Fruit fly (Drosophila melanogaster): ENCODE results near the gene CG33223.

DNA sequence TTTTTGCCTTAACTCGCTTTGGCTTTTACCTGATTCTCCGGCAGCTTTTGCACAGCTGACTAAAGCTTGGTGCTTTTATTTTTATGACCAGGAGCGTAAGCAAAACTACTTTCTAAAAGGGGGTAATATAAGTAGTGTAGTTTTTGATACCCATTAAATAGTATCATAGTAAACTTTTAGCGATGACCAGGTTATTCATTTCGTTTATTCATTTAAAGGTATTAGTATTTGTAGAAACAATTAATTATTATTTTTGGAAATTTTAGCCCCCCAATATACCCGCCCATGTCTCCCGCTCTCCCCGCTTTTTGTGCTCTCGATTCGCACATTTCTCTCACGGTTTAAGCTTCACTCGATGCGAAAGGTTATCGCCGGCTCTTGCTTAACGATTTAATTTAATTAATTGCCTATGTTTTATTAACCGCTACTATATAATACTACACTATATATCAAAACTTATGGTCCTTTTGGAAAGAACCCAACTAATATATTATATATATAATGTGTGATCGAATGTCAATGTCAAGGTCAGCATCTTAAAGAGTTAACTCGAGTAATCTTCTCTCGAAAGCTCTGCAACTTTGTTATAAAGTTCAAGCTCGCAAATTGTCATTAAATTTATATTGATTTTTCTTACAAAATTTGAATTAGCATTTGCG is 19.2 kb downstream of the CG33223 start, which contains the start of gene Sptr:
- TF ChIP-seq CG8478 (optimal IDR thresholded peaks at IDR 0.05) = no peak
- no peak for TF ChIP-seq CTCF (optimal IDR thresholded peaks at IDR 0.05)

Data from S2 (cell line).